Worm (Caenorhabditis elegans) whole organism, mixed stage, embryonic: ENCODE results near the gene lgc-58.
A peak's percentile ranks its signal among the peaks of the same experiment; 100 is the strongest.

Experiments used
- M03D4.4 ChIP-seq: sonication (generic microtip); optimal IDR thresholded peaks from 2 replicates; lab custom pipeline; 2017; ENCODE audit warnings: mild to moderate bottlenecking, missing genetic modification characterization, missing compliant biosample characterization
- bed-3 ChIP-seq: fragments of 200-800 bp; sonication (Bioruptor generic); optimal IDR thresholded peaks from 3 replicates; lab custom pipeline; 2018; ENCODE audit warnings: mild to moderate bottlenecking, missing genetic modification characterization, moderate library complexity, missing compliant biosample characterization
- blmp-1 ChIP-seq: fragments of 150-350 bp; optimal IDR thresholded peaks from 2 replicates; lab custom pipeline; 2014; ENCODE audit warnings: missing biosample characterization, missing genetic modification characterization
- ceh-39 ChIP-seq: fragments of 150-350 bp; optimal IDR thresholded peaks from 2 replicates; lab custom pipeline; 2014; ENCODE audit warnings: missing biosample characterization, missing genetic modification characterization
- ceh-43 ChIP-seq: fragments of 200-800 bp; sonication (Bioruptor generic); optimal IDR thresholded peaks from 2 replicates; lab custom pipeline; 2018; ENCODE audit warnings: mild to moderate bottlenecking, missing genetic modification characterization, moderate library complexity, missing compliant biosample characterization
- ceh-83 ChIP-seq: fragments of 200-800 bp; sonication (Bioruptor generic); optimal IDR thresholded peaks from 2 replicates; lab custom pipeline; 2018; ENCODE audit warnings: mild to moderate bottlenecking, missing genetic modification characterization, missing compliant biosample characterization
- ces-1 ChIP-seq: fragments of 150-350 bp; optimal IDR thresholded peaks from 2 replicates; lab custom pipeline; 2014; ENCODE audit warnings: missing biosample characterization, missing genetic modification reagents, missing genetic modification characterization
- cnd-1 ChIP-seq: fragments of 200-800 bp; sonication (Bioruptor generic); optimal IDR thresholded peaks from 2 replicates; lab custom pipeline; 2018; ENCODE audit warnings: mild to moderate bottlenecking, missing genetic modification characterization, missing compliant biosample characterization
- drap-1 ChIP-seq: fragments of 200-800 bp; sonication (Bioruptor generic); optimal IDR thresholded peaks from 3 replicates; lab custom pipeline; 2018; ENCODE audit warnings: mild to moderate bottlenecking, missing genetic modification characterization, missing compliant biosample characterization
- elt-1 ChIP-seq: sonication (generic microtip); optimal IDR thresholded peaks from 2 replicates; lab custom pipeline; 2017; ENCODE audit warnings: missing genetic modification characterization, mild to moderate bottlenecking, missing compliant biosample characterization, antibody characterized with exemption, moderate library complexity, borderline replicate concordance; ENCODE audit not compliant: insufficient read depth
- elt-3 ChIP-seq: fragments of 150-350 bp; optimal IDR thresholded peaks from 2 replicates; lab custom pipeline; 2014; ENCODE audit warnings: missing biosample characterization, missing genetic modification characterization
- flh-1 ChIP-seq: fragments of 200-800 bp; sonication (Bioruptor generic); optimal IDR thresholded peaks from 2 replicates; lab custom pipeline; 2018; ENCODE audit warnings: mild to moderate bottlenecking, missing genetic modification characterization, moderate library complexity, missing compliant biosample characterization
- ham-2 ChIP-seq: fragments of 200-800 bp; sonication (Bioruptor generic); optimal IDR thresholded peaks from 2 replicates; lab custom pipeline; 2018; ENCODE audit warnings: mild to moderate bottlenecking, missing genetic modification characterization, missing compliant biosample characterization
- hlh-1 ChIP-seq: fragments of 150-350 bp; optimal IDR thresholded peaks from 2 replicates; lab custom pipeline; 2014; ENCODE audit warnings: missing biosample characterization, missing genetic modification reagents, missing genetic modification characterization
- lin-13 ChIP-seq: fragments of 150-350 bp; optimal IDR thresholded peaks from 2 replicates; lab custom pipeline; 2014; ENCODE audit warnings: missing biosample characterization, missing genetic modification characterization
- lin-32 ChIP-seq: fragments of 200-800 bp; sonication (Bioruptor generic); optimal IDR thresholded peaks from 2 replicates; lab custom pipeline; 2018; ENCODE audit warnings: mild to moderate bottlenecking, missing genetic modification characterization, missing compliant biosample characterization
- lsy-2 ChIP-seq: fragments of 150-350 bp; optimal IDR thresholded peaks from 2 replicates; lab custom pipeline; 2014; ENCODE audit warnings: missing biosample characterization, missing genetic modification characterization
- mab-5 ChIP-seq: fragments of 150-350 bp; optimal IDR thresholded peaks from 2 replicates; lab custom pipeline; 2014; ENCODE audit warnings: missing biosample characterization, missing genetic modification characterization
- mep-1 ChIP-seq: fragments of 150-350 bp; optimal IDR thresholded peaks from 2 replicates; lab custom pipeline; 2017; ENCODE audit warnings: missing biosample characterization, missing genetic modification reagents, missing genetic modification characterization, inconsistent platforms
- mls-2 ChIP-seq: sonication (generic microtip); optimal IDR thresholded peaks from 2 replicates; lab custom pipeline; 2016; ENCODE audit warnings: mild to moderate bottlenecking, missing genetic modification characterization, moderate library complexity, missing compliant biosample characterization
- nhr-12 ChIP-seq: fragments of 150-350 bp; optimal IDR thresholded peaks from 2 replicates; lab custom pipeline; 2014; ENCODE audit warnings: missing biosample characterization, missing genetic modification characterization
- nhr-2 ChIP-seq: fragments of 150-350 bp; optimal IDR thresholded peaks from 2 replicates; lab custom pipeline; 2014; ENCODE audit warnings: missing biosample characterization, missing genetic modification characterization
- nhr-237 ChIP-seq: fragments of 150-350 bp; optimal IDR thresholded peaks from 2 replicates; lab custom pipeline; 2014; ENCODE audit warnings: missing biosample characterization, missing genetic modification characterization
- nhr-28 ChIP-seq: fragments of 150-350 bp; optimal IDR thresholded peaks from 2 replicates; lab custom pipeline; 2014; ENCODE audit warnings: missing biosample characterization, missing genetic modification characterization
- nhr-76 ChIP-seq: sonication (generic microtip); optimal IDR thresholded peaks from 2 replicates; lab custom pipeline; 2017; ENCODE audit warnings: missing biosample characterization, missing genetic modification characterization
- pha-4 ChIP-seq: fragments of 150-350 bp; optimal IDR thresholded peaks from 2 replicates; lab custom pipeline; 2018; ENCODE audit warnings: missing biosample characterization, missing genetic modification reagents, missing genetic modification characterization
- sem-2 ChIP-seq: fragments of 200-800 bp; sonication (Bioruptor generic); optimal IDR thresholded peaks from 2 replicates; lab custom pipeline; 2018; ENCODE audit warnings: mild to moderate bottlenecking, missing genetic modification characterization, missing compliant biosample characterization
- snpc-4 ChIP-seq: fragments of 150-350 bp; optimal IDR thresholded peaks from 2 replicates; lab custom pipeline; 2014; ENCODE audit warnings: missing biosample characterization, missing genetic modification characterization
- sptf-1 ChIP-seq: sonication (generic microtip); optimal IDR thresholded peaks from 2 replicates; lab custom pipeline; 2017; ENCODE audit warnings: mild to moderate bottlenecking, missing genetic modification characterization, moderate library complexity, missing compliant biosample characterization
- tbx-8 ChIP-seq: fragments of 200-800 bp; sonication (Bioruptor generic); optimal IDR thresholded peaks from 2 replicates; lab custom pipeline; 2018; ENCODE audit warnings: mild to moderate bottlenecking, missing genetic modification characterization, moderate library complexity, missing compliant biosample characterization
- unc-120 ChIP-seq: sonication (generic microtip); optimal IDR thresholded peaks from 2 replicates; lab custom pipeline; 2017; ENCODE audit warnings: missing genetic modification characterization, missing compliant biosample characterization; ENCODE audit not compliant: poor library complexity, severe bottlenecking
- unc-39 ChIP-seq: fragments of 150-350 bp; optimal IDR thresholded peaks from 2 replicates; lab custom pipeline; 2014; ENCODE audit warnings: missing biosample characterization, missing genetic modification characterization
- unc-62 ChIP-seq: fragments of 150-350 bp; optimal IDR thresholded peaks from 2 replicates; lab custom pipeline; 2014; ENCODE audit warnings: missing biosample characterization, missing genetic modification reagents, missing genetic modification characterization
- zip-8 ChIP-seq: fragments of 150-350 bp; optimal IDR thresholded peaks from 2 replicates; lab custom pipeline; 2014; ENCODE audit warnings: missing biosample characterization, missing genetic modification characterization
- ztf-11 ChIP-seq: fragments of 150-350 bp; optimal IDR thresholded peaks from 2 replicates; lab custom pipeline; 2014; ENCODE audit warnings: missing biosample characterization, missing genetic modification characterization

lgc-58 gene

DNA sequence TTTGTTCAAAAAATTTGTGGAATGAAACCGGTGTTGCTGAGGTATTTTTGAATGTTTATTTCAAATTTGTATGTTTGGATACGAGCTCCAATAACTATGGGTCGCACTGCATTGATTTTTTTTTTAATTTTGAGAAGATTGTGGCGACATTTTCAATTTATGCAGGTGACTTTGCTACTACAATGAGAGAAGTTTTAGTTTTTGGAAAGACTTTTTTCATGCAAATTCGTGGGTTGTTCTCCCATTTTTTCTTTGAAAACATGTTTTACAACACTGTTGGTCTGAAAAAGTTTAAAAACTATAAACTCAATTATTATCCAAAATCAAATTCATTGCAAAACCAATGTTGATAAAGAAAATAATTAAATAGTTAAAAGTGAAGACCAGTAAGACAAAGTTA lies 13.4 kb downstream of the lgc-58 start:
- TF ChIP-seq cnd-1 (tag; lab: Kevin White, UChicago) (no peak), unc-120 (no peak), ztf-11 (tag; lab: Kevin White, UChicago) (no peak), ceh-39 (tag; lab: Kevin White, UChicago) (no peak), sptf-1 (tag; lab: Kevin White, UChicago) (no peak), ceh-43 (GFP tag; lab: Kevin White, UChicago) (no peak), flh-1 (GFP tag; lab: Kevin White, UChicago) (no peak), drap-1 (GFP tag; lab: Kevin White, UChicago) (no peak), bed-3 (GFP tag; lab: Kevin White, UChicago) (no peak), ces-1 (GFP tag; lab: Kevin White, UChicago) (no peak), blmp-1 (tag; lab: Kevin White, UChicago) (no peak), lsy-2 (tag; lab: Kevin White, UChicago) (no peak), mab-5 (tag; lab: Kevin White, UChicago) (no peak), snpc-4 (no peak), M03D4.4 (tag; lab: Kevin White, UChicago) (no peak), nhr-76 (tag; lab: Kevin White, UChicago) (no peak)

DNA sequence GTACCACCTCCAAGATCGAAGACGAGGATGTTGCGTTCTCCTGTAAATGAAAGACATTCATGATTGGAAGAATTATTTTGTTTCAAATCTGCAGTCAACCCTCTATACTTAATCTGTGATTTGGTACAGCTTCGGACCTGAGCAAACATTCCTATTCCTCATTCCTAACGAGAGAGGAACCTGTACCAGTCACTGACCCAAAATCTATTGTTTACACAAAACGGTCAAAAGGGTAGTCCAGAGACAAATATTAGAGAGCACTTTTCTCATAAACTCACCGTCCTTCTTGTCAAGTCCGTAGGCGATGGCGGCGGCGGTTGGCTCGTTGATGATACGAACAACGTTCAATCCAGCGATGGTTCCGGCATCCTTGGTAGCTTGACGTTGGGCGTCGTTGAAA lies 15.5 kb downstream of the lgc-58 start:
- TF ChIP-seq unc-120 (no peak), zip-8 (no peak), nhr-28 (tag; lab: Kevin White, UChicago) (no peak), lsy-2 (tag; lab: Kevin White, UChicago) (no peak), lin-13 (tag; lab: Kevin White, UChicago) (no peak), elt-1 (no peak), ceh-83 (no peak), cnd-1 (tag; lab: Kevin White, UChicago) (no peak), unc-39 (tag; lab: Kevin White, UChicago) (no peak), unc-62 (no peak), ham-2 (GFP tag; lab: Kevin White, UChicago) (no peak), nhr-76 (tag; lab: Kevin White, UChicago) (no peak), drap-1 (GFP tag; lab: Kevin White, UChicago) (no peak), lin-32 (no peak), ceh-43 (GFP tag; lab: Kevin White, UChicago) (no peak), mab-5 (tag; lab: Kevin White, UChicago) (no peak), nhr-237 (no peak), ztf-11 (tag; lab: Kevin White, UChicago) (no peak), nhr-2 (no peak)

DNA sequence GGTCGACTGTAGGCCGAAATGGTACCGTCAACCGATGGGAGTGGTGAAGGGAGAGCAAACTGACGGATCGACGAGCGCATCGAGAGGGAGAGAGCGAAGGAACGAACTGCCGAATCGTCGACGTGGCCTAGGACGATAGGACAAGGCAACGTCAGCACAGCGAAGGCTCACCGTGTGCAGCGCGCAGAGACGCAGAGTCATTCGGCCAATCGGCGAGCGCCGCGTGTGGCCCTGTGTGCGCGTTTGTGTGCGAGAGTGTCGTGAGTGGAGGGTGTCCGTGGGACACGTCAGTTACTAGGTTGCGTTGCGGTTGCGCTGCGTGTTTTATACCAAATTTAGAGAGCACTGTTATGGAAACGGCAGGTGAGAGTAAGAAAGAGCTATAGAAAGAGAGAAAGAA lies 16.7 kb downstream of the lgc-58 start, which contains the start of gene hsp-3:
Gene hsp-3, minus strand, starts transcription at position 158 of the 400 bp plus-strand sequence.
- TF ChIP-seq unc-62 (peak; percentile 88), lsy-2 (tag; lab: Kevin White, UChicago) (peak; percentile 92), nhr-28 (tag; lab: Kevin White, UChicago) (no peak), unc-120 (peak; percentile 77), hlh-1 (tag; lab: Kevin White, UChicago) (peak; percentile 53), snpc-4 (no peak), M03D4.4 (tag; lab: Kevin White, UChicago) (peak; percentile 71), sptf-1 (tag; lab: Kevin White, UChicago) (peak; percentile 89), nhr-76 (tag; lab: Kevin White, UChicago) (no peak), ztf-11 (tag; lab: Kevin White, UChicago) (peak; percentile 96), lin-13 (tag; lab: Kevin White, UChicago) (peak; percentile 98), pha-4 (tag; lab: Kevin White, UChicago) (peak; percentile 99), blmp-1 (tag; lab: Kevin White, UChicago) (no peak), nhr-2 (peak; percentile 70), ceh-83 (peak; percentile 57), tbx-8 (GFP tag; lab: Kevin White, UChicago) (peak; percentile 46), bed-3 (GFP tag; lab: Kevin White, UChicago) (peak; percentile 21), flh-1 (GFP tag; lab: Kevin White, UChicago) (no peak), ceh-39 (tag; lab: Kevin White, UChicago) (peak; percentile 92), nhr-12 (tag; lab: Kevin White, UChicago) (peak; percentile 84), ceh-43 (GFP tag; lab: Kevin White, UChicago) (no peak), elt-3 (tag; lab: Kevin White, UChicago) (no peak), sem-2 (GFP tag; lab: Kevin White, UChicago) (no peak), mab-5 (tag; lab: Kevin White, UChicago) (no peak), nhr-237 (peak; percentile 42), lin-32 (no peak), ham-2 (GFP tag; lab: Kevin White, UChicago) (peak; percentile 78), cnd-1 (tag; lab: Kevin White, UChicago) (peak; percentile 79), elt-1 (peak; percentile 9), ces-1 (GFP tag; lab: Kevin White, UChicago) (peak; percentile 60), mep-1 (tag; lab: Kevin White, UChicago) (peak; percentile 93), zip-8 (peak; percentile 41), mls-2 (tag; lab: Kevin White, UChicago) (peak; percentile 70), unc-39 (tag; lab: Kevin White, UChicago) (peak; percentile 95), drap-1 (GFP tag; lab: Kevin White, UChicago) (peak; percentile 85)
